Worm (Caenorhabditis elegans) whole organism, midembryonic: ENCODE measurements around the gene T18D3.9.

ENCODE experiments used
- ztf-23 ChIP-seq: fragments of 200-800 bp; sonication (Bioruptor generic); IDR thresholded peaks from 2 replicates; pipeline ENCODE4 v1.3.6; 2022; ENCODE audit warnings: missing genetic modification reagents, missing genetic modification characterization, missing compliant biosample characterization

Gene T18D3.9

ce11 chrX:12404729-12405128 lies 49.5 kb downstream of the T18D3.9 start:
- no peak for TF ChIP-seq ztf-23 (GFP tag; lab: Robert Waterston, UW)
